Worm (Caenorhabditis elegans) whole organism, mixed stage, embryonic: ENCODE measurements around the gene T11F9.21.

ENCODE experiments used
- M03D4.4 ChIP-seq: sonication (generic microtip); optimal IDR thresholded peaks from 2 replicates; lab custom pipeline; 2017; ENCODE audit warnings: mild to moderate bottlenecking, missing genetic modification characterization, missing compliant biosample characterization
- bed-3 ChIP-seq: fragments of 200-800 bp; sonication (Bioruptor generic); optimal IDR thresholded peaks from 3 replicates; lab custom pipeline; 2018; ENCODE audit warnings: mild to moderate bottlenecking, missing genetic modification characterization, moderate library complexity, missing compliant biosample characterization
- blmp-1 ChIP-seq: fragments of 150-350 bp; optimal IDR thresholded peaks from 2 replicates; lab custom pipeline; 2014; ENCODE audit warnings: missing biosample characterization, missing genetic modification characterization
- ces-1 ChIP-seq: fragments of 150-350 bp; optimal IDR thresholded peaks from 2 replicates; lab custom pipeline; 2014; ENCODE audit warnings: missing biosample characterization, missing genetic modification reagents, missing genetic modification characterization
- drap-1 ChIP-seq: fragments of 200-800 bp; sonication (Bioruptor generic); optimal IDR thresholded peaks from 3 replicates; lab custom pipeline; 2018; ENCODE audit warnings: mild to moderate bottlenecking, missing genetic modification characterization, missing compliant biosample characterization
- elt-1 ChIP-seq: sonication (generic microtip); optimal IDR thresholded peaks from 2 replicates; lab custom pipeline; 2017; ENCODE audit warnings: missing genetic modification characterization, mild to moderate bottlenecking, missing compliant biosample characterization, antibody characterized with exemption, moderate library complexity, borderline replicate concordance; ENCODE audit not compliant: insufficient read depth
- elt-3 ChIP-seq: fragments of 150-350 bp; optimal IDR thresholded peaks from 2 replicates; lab custom pipeline; 2014; ENCODE audit warnings: missing biosample characterization, missing genetic modification characterization
- flh-1 ChIP-seq: fragments of 200-800 bp; sonication (Bioruptor generic); optimal IDR thresholded peaks from 2 replicates; lab custom pipeline; 2018; ENCODE audit warnings: mild to moderate bottlenecking, missing genetic modification characterization, moderate library complexity, missing compliant biosample characterization
- ham-2 ChIP-seq: fragments of 200-800 bp; sonication (Bioruptor generic); optimal IDR thresholded peaks from 2 replicates; lab custom pipeline; 2018; ENCODE audit warnings: mild to moderate bottlenecking, missing genetic modification characterization, missing compliant biosample characterization
- hlh-1 ChIP-seq: fragments of 150-350 bp; optimal IDR thresholded peaks from 2 replicates; lab custom pipeline; 2014; ENCODE audit warnings: missing biosample characterization, missing genetic modification reagents, missing genetic modification characterization
- lin-13 ChIP-seq: fragments of 150-350 bp; optimal IDR thresholded peaks from 2 replicates; lab custom pipeline; 2014; ENCODE audit warnings: missing biosample characterization, missing genetic modification characterization
- lin-32 ChIP-seq: fragments of 200-800 bp; sonication (Bioruptor generic); optimal IDR thresholded peaks from 2 replicates; lab custom pipeline; 2018; ENCODE audit warnings: mild to moderate bottlenecking, missing genetic modification characterization, missing compliant biosample characterization
- lsy-2 ChIP-seq: fragments of 150-350 bp; optimal IDR thresholded peaks from 2 replicates; lab custom pipeline; 2014; ENCODE audit warnings: missing biosample characterization, missing genetic modification characterization
- mab-5 ChIP-seq: fragments of 150-350 bp; optimal IDR thresholded peaks from 2 replicates; lab custom pipeline; 2014; ENCODE audit warnings: missing biosample characterization, missing genetic modification characterization
- mep-1 ChIP-seq: fragments of 150-350 bp; optimal IDR thresholded peaks from 2 replicates; lab custom pipeline; 2017; ENCODE audit warnings: missing biosample characterization, missing genetic modification reagents, missing genetic modification characterization, inconsistent platforms
- mls-2 ChIP-seq: sonication (generic microtip); optimal IDR thresholded peaks from 2 replicates; lab custom pipeline; 2016; ENCODE audit warnings: mild to moderate bottlenecking, missing genetic modification characterization, moderate library complexity, missing compliant biosample characterization
- nhr-2 ChIP-seq: fragments of 150-350 bp; optimal IDR thresholded peaks from 2 replicates; lab custom pipeline; 2014; ENCODE audit warnings: missing biosample characterization, missing genetic modification characterization
- nhr-237 ChIP-seq: fragments of 150-350 bp; optimal IDR thresholded peaks from 2 replicates; lab custom pipeline; 2014; ENCODE audit warnings: missing biosample characterization, missing genetic modification characterization
- nhr-28 ChIP-seq: fragments of 150-350 bp; optimal IDR thresholded peaks from 2 replicates; lab custom pipeline; 2014; ENCODE audit warnings: missing biosample characterization, missing genetic modification characterization
- nhr-76 ChIP-seq: sonication (generic microtip); optimal IDR thresholded peaks from 2 replicates; lab custom pipeline; 2017; ENCODE audit warnings: missing biosample characterization, missing genetic modification characterization
- pha-4 ChIP-seq: fragments of 150-350 bp; optimal IDR thresholded peaks from 2 replicates; lab custom pipeline; 2018; ENCODE audit warnings: missing biosample characterization, missing genetic modification reagents, missing genetic modification characterization
- sem-2 ChIP-seq: fragments of 200-800 bp; sonication (Bioruptor generic); optimal IDR thresholded peaks from 2 replicates; lab custom pipeline; 2018; ENCODE audit warnings: mild to moderate bottlenecking, missing genetic modification characterization, missing compliant biosample characterization
- snpc-4 ChIP-seq: fragments of 150-350 bp; optimal IDR thresholded peaks from 2 replicates; lab custom pipeline; 2014; ENCODE audit warnings: missing biosample characterization, missing genetic modification characterization
- sptf-1 ChIP-seq: sonication (generic microtip); optimal IDR thresholded peaks from 2 replicates; lab custom pipeline; 2017; ENCODE audit warnings: mild to moderate bottlenecking, missing genetic modification characterization, moderate library complexity, missing compliant biosample characterization
- unc-120 ChIP-seq: sonication (generic microtip); optimal IDR thresholded peaks from 2 replicates; lab custom pipeline; 2017; ENCODE audit warnings: missing genetic modification characterization, missing compliant biosample characterization; ENCODE audit not compliant: poor library complexity, severe bottlenecking
- unc-39 ChIP-seq: fragments of 150-350 bp; optimal IDR thresholded peaks from 2 replicates; lab custom pipeline; 2014; ENCODE audit warnings: missing biosample characterization, missing genetic modification characterization
- unc-62 ChIP-seq: fragments of 150-350 bp; optimal IDR thresholded peaks from 2 replicates; lab custom pipeline; 2014; ENCODE audit warnings: missing biosample characterization, missing genetic modification reagents, missing genetic modification characterization
- zip-8 ChIP-seq: fragments of 150-350 bp; optimal IDR thresholded peaks from 2 replicates; lab custom pipeline; 2014; ENCODE audit warnings: missing biosample characterization, missing genetic modification characterization
- ztf-11 ChIP-seq: fragments of 150-350 bp; optimal IDR thresholded peaks from 2 replicates; lab custom pipeline; 2014; ENCODE audit warnings: missing biosample characterization, missing genetic modification characterization

Gene T11F9.21

DNA sequence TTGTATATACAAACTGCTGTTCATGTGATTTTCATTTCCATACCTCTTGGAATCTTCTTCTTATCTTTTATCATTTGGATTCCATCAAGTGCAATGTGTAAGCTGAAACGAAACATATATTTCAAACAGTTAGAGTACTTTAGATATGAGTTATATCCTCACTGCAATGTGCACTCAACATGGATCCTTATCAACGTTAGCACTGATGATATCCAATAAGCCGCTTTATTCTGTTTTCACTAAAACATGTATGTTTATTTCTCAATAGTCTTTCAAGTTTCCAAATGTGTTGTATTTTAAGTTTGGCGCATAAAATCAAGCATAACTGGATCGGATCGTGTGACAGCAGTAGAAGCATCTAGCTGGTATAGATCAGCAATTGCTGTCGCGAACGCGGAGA, 5.9 kb upstream of the T11F9.21 start, which contains the start of gene T11F9.10:
Gene T11F9.10, plus strand, starts transcription at position 301 of the 400 bp plus-strand sequence.
- no peak for TF ChIP-seq lsy-2
- no peak for TF ChIP-seq bed-3 (GFP tag; lab: Kevin White, UChicago)
- TF ChIP-seq nhr-76 (tag; lab: Kevin White, UChicago) = no peak
- TF ChIP-seq lin-13 (tag; lab: Kevin White, UChicago) = no peak
- no peak for TF ChIP-seq sem-2 (GFP tag; lab: Kevin White, UChicago)
- TF ChIP-seq unc-120 (tag; lab: Kevin White, UChicago) = no peak
- no peak for TF ChIP-seq M03D4.4 (tag; lab: Kevin White, UChicago)
- TF ChIP-seq elt-1 (tag; lab: Kevin White, UChicago) = no peak
- no peak for TF ChIP-seq lin-32 (GFP tag; lab: Kevin White, UChicago)
- no peak for TF ChIP-seq elt-3 (tag; lab: Kevin White, UChicago)
- no peak for TF ChIP-seq nhr-28 (tag; lab: Kevin White, UChicago)
- no peak for TF ChIP-seq ham-2 (GFP tag; lab: Kevin White, UChicago)
- no peak for TF ChIP-seq pha-4 (tag; lab: Kevin White, UChicago)
- no peak for TF ChIP-seq flh-1 (GFP tag; lab: Kevin White, UChicago)
- TF ChIP-seq ztf-11 (tag; lab: Kevin White, UChicago) = no peak
- TF ChIP-seq zip-8 (tag; lab: Kevin White, UChicago) = no peak
- no peak for TF ChIP-seq unc-62 (GFP tag; lab: Kevin White, UChicago)

DNA sequence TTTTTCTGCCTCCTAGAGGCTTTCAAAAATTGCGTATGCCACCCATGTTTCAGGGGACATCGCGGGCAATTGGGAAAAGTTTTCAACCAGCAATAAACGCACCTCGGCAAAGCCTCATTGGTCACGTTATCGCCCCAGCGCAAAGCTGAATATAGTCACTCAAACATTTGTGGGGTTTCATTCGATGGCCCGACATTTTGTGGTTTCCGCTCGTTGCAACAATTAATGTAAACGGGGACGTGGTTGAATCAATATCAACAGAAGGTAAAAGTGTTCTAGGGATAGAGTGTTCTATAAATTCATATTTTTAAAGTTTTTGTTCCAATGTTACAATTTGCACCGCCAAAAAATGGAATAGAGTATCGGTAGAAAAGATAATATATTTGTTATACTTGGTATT, 4.3 kb upstream of the T11F9.21 start:
- no peak for TF ChIP-seq zip-8 (tag; lab: Kevin White, UChicago)
- no peak for TF ChIP-seq nhr-2
- TF ChIP-seq elt-1 (tag; lab: Kevin White, UChicago) = no peak
- no peak for TF ChIP-seq snpc-4 (tag; lab: Kevin White, UChicago)
- TF ChIP-seq unc-39 (tag; lab: Kevin White, UChicago) = no peak
- TF ChIP-seq mep-1 (tag; lab: Kevin White, UChicago) = no peak

DNA sequence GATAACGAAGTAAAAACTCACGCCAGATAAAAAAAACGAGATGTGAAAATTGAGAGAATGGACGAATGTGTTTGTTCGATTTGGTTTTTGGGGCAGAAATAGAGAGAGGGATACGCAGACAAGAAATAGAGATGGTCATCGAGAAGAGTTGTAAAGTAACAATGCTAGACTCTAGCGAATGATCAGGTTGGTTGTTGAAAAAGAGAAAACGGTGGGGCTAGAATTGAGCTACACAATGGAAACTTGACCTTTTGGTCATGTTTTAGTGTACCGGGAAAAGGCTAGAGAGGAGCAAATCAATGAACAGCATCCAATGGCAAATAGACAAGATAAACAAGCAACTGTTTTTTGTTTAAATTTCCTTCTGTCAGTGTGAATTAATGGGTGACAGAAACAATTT, 2.2 kb upstream of the T11F9.21 start, which contains the start of gene dhs-19:
Gene dhs-19, minus strand, starts transcription at position 101 of the 400 bp plus-strand sequence.
- TF ChIP-seq nhr-28 (tag; lab: Kevin White, UChicago) (no peak), pha-4 (tag; lab: Kevin White, UChicago) (no peak), sptf-1 (tag; lab: Kevin White, UChicago) (no peak), nhr-237 (tag; lab: Kevin White, UChicago) (no peak), hlh-1 (tag; lab: Kevin White, UChicago) (no peak), mab-5 (tag; lab: Kevin White, UChicago) (no peak), ztf-11 (tag; lab: Kevin White, UChicago) (no peak), lsy-2 (no peak), sem-2 (GFP tag; lab: Kevin White, UChicago) (no peak), M03D4.4 (tag; lab: Kevin White, UChicago) (no peak), ham-2 (GFP tag; lab: Kevin White, UChicago) (no peak), bed-3 (GFP tag; lab: Kevin White, UChicago) (no peak), nhr-2 (no peak)

DNA sequence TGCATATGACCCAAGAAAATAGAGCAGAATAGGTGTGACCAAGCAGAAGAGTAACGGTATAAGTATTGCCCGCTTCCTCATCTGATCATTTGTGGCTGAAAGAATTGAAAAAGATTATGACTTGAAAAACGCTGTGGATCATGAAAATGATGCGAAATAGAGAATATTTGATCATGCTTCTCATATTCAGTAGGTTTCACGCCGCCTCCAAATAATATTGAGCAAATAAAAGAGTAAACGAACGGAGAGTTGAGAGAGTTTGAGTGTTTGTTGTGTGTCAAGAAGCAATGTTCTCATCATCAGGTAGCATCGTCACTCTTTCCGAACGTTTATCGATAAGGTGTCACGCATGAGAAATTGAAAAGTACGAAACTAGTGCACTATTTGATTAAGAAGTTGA, 3.7 kb downstream of the T11F9.21 start, which contains the start of gene htrl-1:
Gene htrl-1, minus strand, starts transcription at position 101 of the 400 bp plus-strand sequence.
- TF ChIP-seq blmp-1 (tag; lab: Kevin White, UChicago) = no peak
- TF ChIP-seq unc-62 (GFP tag; lab: Kevin White, UChicago) = no peak
- TF ChIP-seq ztf-11 (tag; lab: Kevin White, UChicago) = no peak
- no peak for TF ChIP-seq nhr-237 (tag; lab: Kevin White, UChicago)
- no peak for TF ChIP-seq ces-1 (GFP tag; lab: Kevin White, UChicago)
- TF ChIP-seq hlh-1 (tag; lab: Kevin White, UChicago) = no peak

DNA sequence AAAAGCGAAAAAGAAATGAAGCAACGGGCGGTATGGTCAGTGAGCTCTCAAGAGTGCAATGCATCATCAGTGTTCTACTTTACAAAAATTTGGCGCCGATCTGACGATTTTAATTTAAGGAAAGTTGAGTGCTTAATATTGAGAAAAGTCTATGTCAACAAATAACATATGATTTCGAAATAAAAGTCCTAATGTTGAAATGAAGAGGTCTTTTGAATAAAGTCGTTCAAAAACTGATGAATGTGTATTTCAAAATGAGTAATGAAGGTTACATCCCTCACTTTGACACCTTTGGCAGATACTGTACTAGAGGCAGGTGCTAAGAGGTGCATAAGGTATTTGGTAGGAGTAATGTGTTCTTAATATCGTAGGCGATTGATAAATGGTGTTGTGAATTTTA, 4.9 kb downstream of the T11F9.21 start:
- no peak for TF ChIP-seq lsy-2
- no peak for TF ChIP-seq mls-2 (tag; lab: Kevin White, UChicago)
- no peak for TF ChIP-seq elt-1 (tag; lab: Kevin White, UChicago)
- no peak for TF ChIP-seq drap-1 (GFP tag; lab: Kevin White, UChicago)
- TF ChIP-seq, all 35 proteins: peak for 0
